Fruit fly (Drosophila melanogaster) whole organism, wandering third instar larva: Measurements from ENCODE around the gene ewg.

Experiments used
- CG9705 ChIP-seq: fragments of 200-800 bp; sonication (Bioruptor generic); optimal IDR thresholded peaks from 2 replicates; lab custom pipeline; 2018; ENCODE audit warnings: missing biosample characterization, mild to moderate bottlenecking, missing genetic modification characterization
- HLH106 ChIP-seq: fragments of 200-800 bp; optimal IDR thresholded peaks from 3 replicates; lab custom pipeline; 2019; ENCODE audit warnings: missing biosample characterization, mild to moderate bottlenecking, missing genetic modification characterization, moderate library complexity
- Hr78 ChIP-seq: fragments of >200 bp; optimal IDR thresholded peaks from 2 replicates; lab custom pipeline; 2017; ENCODE audit warnings: missing biosample characterization, missing genetic modification characterization
- Hr83 ChIP-seq: fragments of 200-300 bp; sonication (Bioruptor generic); optimal IDR thresholded peaks from 2 replicates; lab custom pipeline; 2016; ENCODE audit warnings: missing biosample characterization, mild to moderate bottlenecking, missing genetic modification characterization, moderate library complexity; ENCODE audit not compliant: poor library complexity, severe bottlenecking
- Mio ChIP-seq: sonication (Bioruptor generic); optimal IDR thresholded peaks from 2 replicates; lab custom pipeline; 2016; ENCODE audit warnings: missing biosample characterization, missing genetic modification characterization
- OdsH ChIP-seq: fragments of 200-800 bp; sonication (Bioruptor generic); optimal IDR thresholded peaks from 2 replicates; lab custom pipeline; 2016; ENCODE audit warnings: missing biosample characterization, mild to moderate bottlenecking, missing genetic modification characterization
- Rel ChIP-seq, 2 experiments: fragments of 200-800 bp; sonication (Bioruptor generic) in 1 of 2; optimal IDR thresholded peaks; 2 replicates in 1 of 2; 3 replicates in 1 of 2; lab custom pipeline; 2016 to 2019; ENCODE audit warnings: mild to moderate bottlenecking in 2 of 2, missing biosample characterization in 2 of 2, missing genetic modification characterization in 2 of 2, moderate library complexity in 1 of 2
- foxo ChIP-seq, 2 experiments: fragments of 200-800 bp; sonication (Bioruptor generic); optimal IDR thresholded peaks; 2 replicates in 1 of 2; 3 replicates in 1 of 2; lab custom pipeline; 2016 to 2017; ENCODE audit warnings: missing biosample characterization in 2 of 2, missing genetic modification characterization in 2 of 2
- lola ChIP-seq: fragments of >200 bp; optimal IDR thresholded peaks from 2 replicates; lab custom pipeline; 2017; ENCODE audit warnings: missing biosample characterization, missing genetic modification characterization
- sv ChIP-seq: fragments of 200-800 bp; sonication (Bioruptor generic); optimal IDR thresholded peaks from 3 replicates; lab custom pipeline; 2016; ENCODE audit warnings: missing biosample characterization, missing genetic modification characterization
- usp ChIP-seq: fragments of >200 bp; optimal IDR thresholded peaks from 2 replicates; lab custom pipeline; 2017; ENCODE audit warnings: missing biosample characterization, missing genetic modification characterization

dm6 chrX:279097-279727 lies at the start of gene ewg, which contains the start of gene CG3777:
- no peak for TF ChIP-seq Rel (GFP tag; optimal IDR thresholded peaks at IDR 0.05; lab: Kevin White, UChicago)
- peak; percentile 40 for TF ChIP-seq Rel (tag; optimal IDR thresholded peaks at IDR 0.05; lab: Kevin White, UChicago)
- TF ChIP-seq foxo (GFP tag; optimal IDR thresholded peaks at IDR 0.05; lab: Kevin White, UChicago), result no peak
- TF ChIP-seq lola (GFP tag; lab: Kevin White, UChicago), result no peak
- no peak for TF ChIP-seq OdsH (GFP tag; lab: Kevin White, UChicago)
- no peak for TF ChIP-seq Hr78
- TF ChIP-seq Mio (GFP tag; lab: Kevin White, UChicago), result no peak
- TF ChIP-seq Hr83 (GFP tag; lab: Kevin White, UChicago), result peak; percentile 25
- TF ChIP-seq CG9705, result no peak
- TF ChIP-seq sv (GFP tag; lab: Kevin White, UChicago), result no peak
- TF ChIP-seq usp (GFP tag; lab: Kevin White, UChicago), result no peak
- no peak for TF ChIP-seq HLH106
